Fruit fly (Drosophila melanogaster): ENCODE data around the gene Vps16B.

Gene Vps16B

DNA sequence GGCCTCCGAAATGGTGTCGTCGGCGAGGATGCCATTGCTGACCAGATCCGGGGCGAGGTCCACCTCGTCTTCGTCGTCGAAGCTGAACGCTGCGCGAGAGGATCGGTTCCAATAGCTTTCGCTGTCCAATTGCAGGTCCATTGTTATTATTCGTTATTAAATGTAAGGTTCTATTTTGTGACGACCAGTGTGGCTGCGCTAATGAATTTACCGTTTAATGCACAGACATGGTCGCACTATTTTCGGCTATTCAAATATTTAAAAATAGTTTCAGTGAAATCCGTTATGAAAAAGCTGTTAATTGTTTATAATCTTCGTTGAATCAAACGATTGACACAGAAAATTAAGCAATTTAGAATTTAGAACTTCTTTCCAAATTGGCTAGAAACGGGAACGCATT lies at the start of gene Vps16B (continued):
- no peak for TF ChIP-seq D19A (tag; optimal IDR thresholded peaks at IDR 0.05)
- peak; percentile 68 for TF ChIP-seq CG4617 (GFP tag; optimal IDR thresholded peaks at IDR 0.05; ENCODE audit: borderline replicate concordance)
- no peak for TF ChIP-seq kah (GFP tag; optimal IDR thresholded peaks at IDR 0.05)
- TF ChIP-seq lbe (GFP tag; optimal IDR thresholded peaks at IDR 0.05) = no peak
- TF ChIP-seq Nf-YC (tag; optimal IDR thresholded peaks at IDR 0.05) = no peak
- no peak for TF ChIP-seq sd (tag; optimal IDR thresholded peaks at IDR 0.05)
- no peak for TF ChIP-seq Tbp (GFP tag; optimal IDR thresholded peaks at IDR 0.05)
- TF ChIP-seq CG4820 (GFP tag; optimal IDR thresholded peaks at IDR 0.05) = no peak
- TF ChIP-seq repo (GFP tag; optimal IDR thresholded peaks at IDR 0.05) = no peak
- TF ChIP-seq stwl (tag; optimal IDR thresholded peaks at IDR 0.05) = peak; percentile 94
- peak; percentile 41; the same call in 2 of the 3 replicates for TF ChIP-seq CG34224 (GFP tag; IDR thresholded peaks at IDR 0.05; ENCODE audit: partially characterized antibody)
- no peak for TF ChIP-seq Hr51 (GFP tag; optimal IDR thresholded peaks at IDR 0.05)
- no peak for TF ChIP-seq CG14050 (GFP tag; IDR thresholded peaks at IDR 0.05)
- TF ChIP-seq CG3281 (GFP tag; optimal IDR thresholded peaks at IDR 0.05) = no peak
- TF ChIP-seq pfk (GFP tag; optimal IDR thresholded peaks at IDR 0.05) = no peak
- no peak for TF ChIP-seq CG12219 (GFP tag; optimal IDR thresholded peaks at IDR 0.05)
- no peak for TF ChIP-seq dpn (GFP tag; optimal IDR thresholded peaks at IDR 0.05)
- no peak for TF ChIP-seq CG34376 (GFP tag; optimal IDR thresholded peaks at IDR 0.05)
- no peak for TF ChIP-seq CG12769 (tag; optimal IDR thresholded peaks at IDR 0.05)
- no peak for TF ChIP-seq Bteb2 (GFP tag; optimal IDR thresholded peaks at IDR 0.05)
- TF ChIP-seq wdn (GFP tag; IDR thresholded peaks at IDR 0.05) = no peak
- peak; percentile 64 for TF ChIP-seq Dp (GFP tag; optimal IDR thresholded peaks at IDR 0.05)
- no peak for TF ChIP-seq Ets65A (GFP tag)
- no peak for TF ChIP-seq Fer1 (GFP tag; optimal IDR thresholded peaks at IDR 0.05)
- TF ChIP-seq bowl (GFP tag; IDR thresholded peaks at IDR 0.05) = no peak
- no peak for TF ChIP-seq Xbp1 (GFP tag; optimal IDR thresholded peaks at IDR 0.05)
- TF ChIP-seq pan (optimal IDR thresholded peaks at IDR 0.05) = no peak
- no peak for TF ChIP-seq pan (GFP tag; optimal IDR thresholded peaks at IDR 0.05 in 1 of 2, IDR thresholded peaks at IDR 0.05 in 1 of 2)
- TF ChIP-seq CG4282 (GFP tag; optimal IDR thresholded peaks at IDR 0.05) = no peak
- no peak for TF ChIP-seq CG8290 (GFP tag; optimal IDR thresholded peaks at IDR 0.05)
- TF ChIP-seq CG8290 (tag; optimal IDR thresholded peaks at IDR 0.05) = no peak
- TF ChIP-seq CG31388 (GFP tag; optimal IDR thresholded peaks at IDR 0.05) = no peak
- no peak for TF ChIP-seq E2f1 (GFP tag; IDR thresholded peaks at IDR 0.05)
- TF ChIP-seq CG1602 (GFP tag; optimal IDR thresholded peaks at IDR 0.05) = no peak
- TF ChIP-seq Rx (GFP tag; IDR thresholded peaks at IDR 0.05) = no peak
- no peak for TF ChIP-seq chif (GFP tag; optimal IDR thresholded peaks at IDR 0.05)
- TF ChIP-seq cas (GFP tag; IDR thresholded peaks at IDR 0.05) = no peak
- TF ChIP-seq run (tag; optimal IDR thresholded peaks at IDR 0.05) = no peak
- TF ChIP-seq CG6791 (GFP tag; IDR thresholded peaks at IDR 0.05; ENCODE audit: partially characterized antibody) = peak; percentile 30; the same call in 1 of the 3 replicates
- no peak for TF ChIP-seq Deaf1 (tag; optimal IDR thresholded peaks at IDR 0.05)
- no peak for TF ChIP-seq Nf-YA (GFP tag; IDR thresholded peaks at IDR 0.05)
- TF ChIP-seq CG7745 (tag; optimal IDR thresholded peaks at IDR 0.05) = no peak
- no peak for TF ChIP-seq CG8478 (optimal IDR thresholded peaks at IDR 0.05)
- TF ChIP-seq Optix (GFP tag; IDR thresholded peaks at IDR 0.05) = no peak
- 0 out of 3 replicates have a peak, but pooled peaks have one; percentile 49 for TF ChIP-seq zen2 (GFP tag; IDR thresholded peaks at IDR 0.05; ENCODE audit: partially characterized antibody)
- TF ChIP-seq gfzf (GFP tag; optimal IDR thresholded peaks at IDR 0.05) = peak; percentile 77
- TF ChIP-seq Atf-2 (GFP tag; optimal IDR thresholded peaks at IDR 0.05) = no peak
- no peak for TF ChIP-seq toy (GFP tag; IDR thresholded peaks at IDR 0.05)
- no peak for TF ChIP-seq Bgb (GFP tag; IDR thresholded peaks at IDR 0.05; ENCODE audit: partially characterized antibody)
- TF ChIP-seq CG2678 (tag; optimal IDR thresholded peaks at IDR 0.05) = no peak
- TF ChIP-seq CG7357 (GFP tag; IDR thresholded peaks at IDR 0.05) = no peak
- no peak for TF ChIP-seq CG9876 (GFP tag; optimal IDR thresholded peaks at IDR 0.05)

All from whole organism, embryonic.